Worm (Caenorhabditis elegans) whole organism, L3 larva: ENCODE results near the gene srg-7.

ENCODE experiments used
- R02D3.7 ChIP-seq: fragments of 150-350 bp; optimal IDR thresholded peaks from 2 replicates; lab custom pipeline; 2014; ENCODE audit warnings: missing biosample characterization, missing genetic modification characterization
- aly-2 ChIP-seq: fragments of 150-350 bp; optimal IDR thresholded peaks from 2 replicates; lab custom pipeline; 2014; ENCODE audit warnings: missing biosample characterization, missing genetic modification characterization
- ama-1 ChIP-seq: fragments of 150-350 bp; optimal IDR thresholded peaks from 2 replicates; lab custom pipeline; 2018
- ceh-28 ChIP-seq: fragments of 150-350 bp; optimal IDR thresholded peaks from 2 replicates; lab custom pipeline; 2014; ENCODE audit warnings: missing biosample characterization, missing genetic modification reagents, missing genetic modification characterization
- ceh-9 ChIP-seq: sonication (generic microtip); optimal IDR thresholded peaks from 2 replicates; lab custom pipeline; 2018; ENCODE audit warnings: missing biosample characterization, missing genetic modification characterization
- daf-12 ChIP-seq: fragments of 150-350 bp; optimal IDR thresholded peaks from 2 replicates; lab custom pipeline; 2014; ENCODE audit warnings: missing biosample characterization, missing genetic modification reagents, missing genetic modification characterization
- egl-27 ChIP-seq: sonication (generic microtip); optimal IDR thresholded peaks from 4 replicates; lab custom pipeline; 2017; ENCODE audit warnings: missing biosample characterization, missing genetic modification reagents, missing genetic modification characterization
- egl-5 ChIP-seq: fragments of 150-350 bp; optimal IDR thresholded peaks from 2 replicates; lab custom pipeline; 2017; ENCODE audit warnings: missing biosample characterization, missing genetic modification reagents, missing genetic modification characterization, inconsistent platforms
- elt-1 ChIP-seq: fragments of 150-350 bp; optimal IDR thresholded peaks from 2 replicates; lab custom pipeline; 2014; ENCODE audit warnings: missing biosample characterization, missing genetic modification characterization
- fkh-10 ChIP-seq: sonication (generic microtip); optimal IDR thresholded peaks from 2 replicates; lab custom pipeline; 2017; ENCODE audit warnings: missing biosample characterization, missing genetic modification reagents, missing genetic modification characterization
- fos-1 ChIP-seq: fragments of 150-350 bp; optimal IDR thresholded peaks from 2 replicates; lab custom pipeline; 2014; ENCODE audit warnings: missing biosample characterization, missing genetic modification characterization
- hmg-11 ChIP-seq: sonication (generic microtip); optimal IDR thresholded peaks from 2 replicates; lab custom pipeline; 2016; ENCODE audit warnings: missing genetic modification characterization, missing compliant biosample characterization
- jun-1 ChIP-seq: fragments of 150-350 bp; optimal IDR thresholded peaks from 2 replicates; lab custom pipeline; 2014; ENCODE audit warnings: missing biosample characterization, missing genetic modification reagents, missing genetic modification characterization
- lin-15B ChIP-seq: fragments of 150-350 bp; optimal IDR thresholded peaks from 2 replicates; lab custom pipeline; 2014; ENCODE audit warnings: missing biosample characterization, missing genetic modification characterization
- lin-39 ChIP-seq: fragments of 150-350 bp; optimal IDR thresholded peaks from 2 replicates; lab custom pipeline; 2018; ENCODE audit warnings: missing biosample characterization, missing genetic modification reagents, missing genetic modification characterization
- mdl-1 ChIP-seq: fragments of 150-350 bp; optimal IDR thresholded peaks from 2 replicates; lab custom pipeline; 2014; ENCODE audit warnings: missing biosample characterization, missing genetic modification characterization
- mml-1 ChIP-seq: fragments of 150-350 bp; sonication (generic microtip); optimal IDR thresholded peaks from 3 replicates; lab custom pipeline; 2014; ENCODE audit warnings: missing biosample characterization, missing genetic modification characterization
- nfya-1 ChIP-seq: sonication (generic microtip); optimal IDR thresholded peaks from 2 replicates; lab custom pipeline; 2017; ENCODE audit warnings: missing genetic modification characterization, mild to moderate bottlenecking, missing compliant biosample characterization, antibody characterized with exemption, moderate library complexity; ENCODE audit not compliant: insufficient read depth
- nhr-11 ChIP-seq: fragments of 150-350 bp; optimal IDR thresholded peaks from 2 replicates; lab custom pipeline; 2014; ENCODE audit warnings: missing biosample characterization, missing genetic modification characterization
- nhr-12 ChIP-seq: fragments of 150-350 bp; optimal IDR thresholded peaks from 2 replicates; lab custom pipeline; 2014; ENCODE audit warnings: missing biosample characterization, missing genetic modification characterization
- nhr-23 ChIP-seq: fragments of 150-350 bp; optimal IDR thresholded peaks from 2 replicates; lab custom pipeline; 2014; ENCODE audit warnings: missing biosample characterization, missing genetic modification reagents, missing genetic modification characterization
- nhr-237 ChIP-seq: fragments of 150-350 bp; optimal IDR thresholded peaks from 2 replicates; lab custom pipeline; 2014; ENCODE audit warnings: missing biosample characterization, missing genetic modification characterization
- nhr-25 ChIP-seq: sonication (generic microtip); optimal IDR thresholded peaks from 2 replicates; lab custom pipeline; 2017; ENCODE audit warnings: missing biosample characterization, missing genetic modification characterization
- nhr-43 ChIP-seq: sonication (generic microtip); optimal IDR thresholded peaks from 2 replicates; lab custom pipeline; 2016; ENCODE audit warnings: mild to moderate bottlenecking, missing genetic modification characterization, missing compliant biosample characterization; ENCODE audit not compliant: poor library complexity, severe bottlenecking
- nhr-67 ChIP-seq: fragments of 150-350 bp; optimal IDR thresholded peaks from 2 replicates; lab custom pipeline; 2014; ENCODE audit warnings: missing biosample characterization, missing genetic modification characterization
- nhr-77 ChIP-seq: fragments of 150-350 bp; optimal IDR thresholded peaks from 2 replicates; lab custom pipeline; 2014; ENCODE audit warnings: missing biosample characterization, missing genetic modification characterization
- pha-4 ChIP-seq: fragments of 150-350 bp; optimal IDR thresholded peaks from 2 replicates; lab custom pipeline; 2014; ENCODE audit warnings: missing biosample characterization, missing genetic modification reagents, missing genetic modification characterization
- pqm-1 ChIP-seq: fragments of 150-350 bp; optimal IDR thresholded peaks from 2 replicates; lab custom pipeline; 2017; ENCODE audit warnings: missing biosample characterization, missing genetic modification characterization, inconsistent platforms
- sea-2 ChIP-seq: fragments of 150-350 bp; sonication (generic microtip); optimal IDR thresholded peaks from 4 replicates; lab custom pipeline; 2014; ENCODE audit warnings: missing biosample characterization, missing genetic modification reagents, missing genetic modification characterization
- skn-1 ChIP-seq: fragments of 150-350 bp; optimal IDR thresholded peaks from 2 replicates; lab custom pipeline; 2014; ENCODE audit warnings: missing biosample characterization, missing genetic modification characterization
- snpc-4 ChIP-seq: fragments of 150-350 bp; optimal IDR thresholded peaks from 2 replicates; lab custom pipeline; 2014; ENCODE audit warnings: missing biosample characterization, missing genetic modification characterization
- tbx-2 ChIP-seq: sonication (generic microtip); optimal IDR thresholded peaks from 2 replicates; lab custom pipeline; 2016; ENCODE audit warnings: mild to moderate bottlenecking, missing genetic modification characterization, missing compliant biosample characterization
- unc-62 ChIP-seq: fragments of 150-350 bp; sonication (generic microtip); optimal IDR thresholded peaks from 4 replicates; lab custom pipeline; 2014; ENCODE audit warnings: missing biosample characterization, missing genetic modification reagents, missing genetic modification characterization
- zag-1 ChIP-seq: fragments of 150-350 bp; optimal IDR thresholded peaks from 2 replicates; lab custom pipeline; 2014; ENCODE audit warnings: missing biosample characterization, missing genetic modification characterization
- ztf-11 ChIP-seq: fragments of 150-350 bp; optimal IDR thresholded peaks from 2 replicates; lab custom pipeline; 2014; ENCODE audit warnings: missing biosample characterization, missing genetic modification characterization
- ztf-4 ChIP-seq: fragments of 150-350 bp; optimal IDR thresholded peaks from 2 replicates; lab custom pipeline; 2014; ENCODE audit warnings: missing biosample characterization, missing genetic modification characterization

Gene srg-7

ce11 chrIII:6270277-6270676 is 2.3 kb upstream of the srg-7 start, which contains the start of gene srg-3:
srg-3 (minus strand) TSS chrIII:6270377.
- TF ChIP-seq daf-12 (tag; lab: Kevin White, UChicago): no peak
- no peak for TF ChIP-seq nfya-1
- TF ChIP-seq nhr-23 (tag; lab: Kevin White, UChicago): no peak
- TF ChIP-seq mml-1: no peak
- no peak for TF ChIP-seq elt-1
- TF ChIP-seq, all 47 proteins: peak for 0

ce11 chrIII:6265911-6266310 is 2.0 kb downstream of the srg-7 start, which contains the start of gene srg-6:
srg-6 (minus strand) TSS chrIII:6266011.
- no peak for TF ChIP-seq egl-27 (tag; lab: Kevin White, UChicago)
- no peak for TF ChIP-seq pqm-1 (tag; lab: Kevin White, UChicago)
- TF ChIP-seq nhr-12: no peak

ce11 chrIII:6264447-6264846 is 3.5 kb downstream of the srg-7 start, which contains the start of gene srg-5:
srg-5 (minus strand) TSS chrIII:6264547.
- TF ChIP-seq nhr-77 (no peak), nfya-1 (no peak), ztf-4 (tag; lab: Kevin White, UChicago) (no peak), lin-39 (no peak), ceh-9 (tag; lab: Kevin White, UChicago) (no peak), fos-1 (tag; lab: Kevin White, UChicago) (no peak), nhr-25 (tag; lab: Kevin White, UChicago) (no peak), nhr-12 (no peak), nhr-237 (tag; lab: Kevin White, UChicago) (no peak), pqm-1 (tag; lab: Kevin White, UChicago) (no peak), ama-1 (lab: Kevin White, UChicago) (no peak), egl-27 (tag; lab: Kevin White, UChicago) (no peak), unc-62 (GFP tag; lab: Kevin White, UChicago) (no peak), lin-15B (tag; lab: Kevin White, UChicago) (no peak), nhr-23 (tag; lab: Kevin White, UChicago) (no peak), fkh-10 (GFP tag; lab: Kevin White, UChicago) (no peak), nhr-43 (tag; lab: Kevin White, UChicago) (no peak)

ce11 chrIII:6261985-6262384 is 6.0 kb downstream of the srg-7 start, which contains the start of gene srg-4:
srg-4 (minus strand) TSS chrIII:6262085.
- no peak for TF ChIP-seq sea-2 (GFP tag; lab: Kevin White, UChicago)
- TF ChIP-seq ceh-28 (tag; lab: Kevin White, UChicago): no peak
- no peak for TF ChIP-seq lin-15B (tag; lab: Kevin White, UChicago)
- TF ChIP-seq zag-1 (tag; lab: Kevin White, UChicago): no peak
- TF ChIP-seq nhr-11 (tag; lab: Kevin White, UChicago): no peak

ce11 chrIII:6260115-6260514 is 7.8 kb downstream of the srg-7 start, which contains the start of gene srg-2:
srg-2 (minus strand) TSS chrIII:6260215.
- TF ChIP-seq egl-27 (tag; lab: Kevin White, UChicago) (no peak), nhr-23 (tag; lab: Kevin White, UChicago) (no peak), mdl-1 (tag; lab: Kevin White, UChicago) (no peak), ztf-4 (tag; lab: Kevin White, UChicago) (no peak), skn-1 (no peak), sea-2 (GFP tag; lab: Kevin White, UChicago) (no peak), nhr-237 (tag; lab: Kevin White, UChicago) (no peak), nhr-43 (tag; lab: Kevin White, UChicago) (no peak), mml-1 (no peak), tbx-2 (tag; lab: Kevin White, UChicago) (no peak), snpc-4 (tag; lab: Kevin White, UChicago) (no peak), hmg-11 (no peak), ceh-28 (tag; lab: Kevin White, UChicago) (no peak), ceh-9 (tag; lab: Kevin White, UChicago) (no peak)

ce11 chrIII:6258262-6258661 is 9.7 kb downstream of the srg-7 start, which contains the start of gene srg-1:
srg-1 (minus strand) TSS chrIII:6258362.
- TF ChIP-seq nhr-67 (tag; lab: Kevin White, UChicago) (no peak), jun-1 (tag; lab: Kevin White, UChicago) (no peak), elt-1 (no peak), nhr-77 (no peak), fos-1 (tag; lab: Kevin White, UChicago) (no peak), nhr-11 (tag; lab: Kevin White, UChicago) (no peak), R02D3.7 (tag; lab: Kevin White, UChicago) (no peak), hmg-11 (no peak), ztf-11 (no peak), nfya-1 (no peak), nhr-12 (no peak), ceh-28 (tag; lab: Kevin White, UChicago) (no peak), egl-5 (tag; lab: Kevin White, UChicago) (no peak), pha-4 (tag; lab: Kevin White, UChicago) (no peak), aly-2 (tag; lab: Kevin White, UChicago) (no peak)
